Fruit fly (Drosophila melanogaster) ovary, adult (tissue): ENCODE measurements around the gene SerRS-m.

Experiments
- CG17801 ChIP-seq: fragments of 200-800 bp; optimal IDR thresholded peaks from 2 replicates; lab custom pipeline; 2019; ENCODE audit warnings: missing biosample characterization, mild to moderate bottlenecking, missing genetic modification characterization, moderate library complexity; ENCODE audit not compliant: partially characterized antibody

Gene SerRS-m

dm6 chr3R:15328083-15328779 lies 12.2 kb upstream of the SerRS-m start, which contains the start of the genes CG6236 and ea:
CG6236 (minus strand) TSS chr3R:15328269.
ea (plus strand) TSS chr3R:15328729.
- no peak for TF ChIP-seq CG17801 (GFP tag; lab: Kevin White, UChicago)

- no peak for TF ChIP-seq CG17801 (GFP tag; lab: Kevin White, UChicago)
Observed at dm6 chr3R:15330472-15330871, 10.0 kb upstream of the SerRS-m start, which contains the start of gene mRpL9. mRpL9 (plus strand) TSS chr3R:15330738.

- TF ChIP-seq CG17801 (GFP tag; lab: Kevin White, UChicago): peak; percentile 71
Observed at dm6 chr3R:15332994-15333393, 7.5 kb upstream of the SerRS-m start, which contains the start of the genes Fkbp39 and Cyfip. Fkbp39 (minus strand) TSS chr3R:15333133. Cyfip (plus strand) TSS chr3R:15333266.

- TF ChIP-seq CG17801 (GFP tag; lab: Kevin White, UChicago): no peak
Observed at dm6 chr3R:15339111-15339510, 1.4 kb upstream of the SerRS-m start.

dm6 chr3R:15342432-15342925 lies 2.0 kb downstream of the SerRS-m start:
- TF ChIP-seq CG17801 (GFP tag; lab: Kevin White, UChicago): no peak

- TF ChIP-seq CG17801 (GFP tag; lab: Kevin White, UChicago): peak; percentile 8
Observed at dm6 chr3R:15342926-15343685, 2.6 kb downstream of the SerRS-m start, which contains the start of gene Nagk. Nagk (minus strand) TSS chr3R:15343256.

- no peak for TF ChIP-seq CG17801 (GFP tag; lab: Kevin White, UChicago)
Observed at dm6 chr3R:15345198-15346017, 4.9 kb downstream of the SerRS-m start.

- no peak for TF ChIP-seq CG17801 (GFP tag; lab: Kevin White, UChicago)
Observed at dm6 chr3R:15346018-15346383, 5.5 kb downstream of the SerRS-m start, which contains the start of the genes Surf4 and CG31301. Surf4 (minus strand) TSS chr3R:15346176. CG31301 (plus strand) TSS chr3R:15346205.

dm6 chr3R:15347822-15348221 lies 7.4 kb downstream of the SerRS-m start, which contains the start of the genes CG42726 and CG42727:
CG42726 (plus strand) TSS chr3R:15348048.
CG42727 (plus strand) TSS chr3R:15348048.
- TF ChIP-seq CG17801 (GFP tag; lab: Kevin White, UChicago): no peak

- TF ChIP-seq CG17801 (GFP tag; lab: Kevin White, UChicago): peak; percentile 57
Observed at dm6 chr3R:15350993-15351426, 10.5 kb downstream of the SerRS-m start, which contains the start of the genes Trs33 and Tmtc4. Trs33 (minus strand) TSS chr3R:15350995. Tmtc4 (plus strand) TSS chr3R:15351225.

dm6 chr3R:15354019-15354418 lies 13.6 kb downstream of the SerRS-m start:
- no peak for TF ChIP-seq CG17801 (GFP tag; lab: Kevin White, UChicago)

dm6 chr3R:15356152-15356551 lies 15.7 kb downstream of the SerRS-m start:
- no peak for TF ChIP-seq CG17801 (GFP tag; lab: Kevin White, UChicago)

- peak; percentile 90 for TF ChIP-seq CG17801 (GFP tag; lab: Kevin White, UChicago)
Observed at dm6 chr3R:15356645-15357431, 16.4 kb downstream of the SerRS-m start, which contains the start of the genes Atg4b and Hibch. Atg4b (minus strand) TSS chr3R:15356924. Hibch (plus strand) TSS chr3R:15357229.
